Worm (Caenorhabditis elegans) whole organism, L3 larva: Measurements from ENCODE around the gene glb-10.

ENCODE experiments used
- R02D3.7 ChIP-seq: fragments of 150-350 bp; optimal IDR thresholded peaks from 2 replicates; lab custom pipeline; 2014; ENCODE audit warnings: missing biosample characterization, missing genetic modification characterization
- ceh-82 ChIP-seq: fragments of 150-350 bp; optimal IDR thresholded peaks from 2 replicates; lab custom pipeline; 2014; ENCODE audit warnings: missing biosample characterization, missing genetic modification characterization

- TF ChIP-seq R02D3.7 (tag; lab: Kevin White, UChicago) (no peak), ceh-82 (tag; lab: Kevin White, UChicago) (no peak)
Measured at ce11 chrII:6260684-6261083, 48.4 kb downstream of the glb-10 start, which contains the start of gene nmgp-1.
